Fruit fly (Drosophila melanogaster): ENCODE measurements around the gene CG15167.

The CG15167 gene

dm6 chr2L:18753242-18753641 is 13.1 kb downstream of the CG15167 start:
- TF ChIP-seq vri (GFP tag; optimal IDR thresholded peaks at IDR 0.05) (no peak), topi (GFP tag; optimal IDR thresholded peaks at IDR 0.05) (no peak), esn (GFP tag; optimal IDR thresholded peaks at IDR 0.05) (no peak), CG6163 (GFP tag; IDR thresholded peaks at IDR 0.05) (no peak), CG10631 (GFP tag; optimal IDR thresholded peaks at IDR 0.05) (no peak), Eip75B (GFP tag; optimal IDR thresholded peaks at IDR 0.05) (no peak), Smox (GFP tag; optimal IDR thresholded peaks at IDR 0.05) (no peak), cyc (GFP tag; optimal IDR thresholded peaks at IDR 0.05) (no peak), CG11762 (GFP tag; optimal IDR thresholded peaks at IDR 0.05; ENCODE audit: insufficient read depth) (no peak), CG6276 (GFP tag; optimal IDR thresholded peaks at IDR 0.05) (no peak), acj6 (GFP tag; optimal IDR thresholded peaks at IDR 0.05) (no peak), CG7368 (GFP tag; optimal IDR thresholded peaks at IDR 0.05) (no peak), CG31627 (GFP tag; optimal IDR thresholded peaks at IDR 0.05) (no peak)

- peak; percentile 25 for TF ChIP-seq CG32006 (GFP tag; optimal IDR thresholded peaks at IDR 0.05)
- peak; percentile 67 for TF ChIP-seq CG15336 (GFP tag; IDR thresholded peaks at IDR 0.05)
- no peak for TF ChIP-seq CG11294 (GFP tag; IDR thresholded peaks at IDR 0.05)
- TF ChIP-seq CG8119 (GFP tag; IDR thresholded peaks at IDR 0.05), result peak; percentile 63; the same call in 2 of the 3 replicates
- peak; percentile 57; the same call in 2 of the 3 replicates for TF ChIP-seq eg (GFP tag; IDR thresholded peaks at IDR 0.05)
- TF ChIP-seq Hr4 (GFP tag; optimal IDR thresholded peaks at IDR 0.05), result peak; percentile 29
- TF ChIP-seq CG6276 (GFP tag; optimal IDR thresholded peaks at IDR 0.05), result peak; percentile 12
- TF ChIP-seq CG6163 (GFP tag; IDR thresholded peaks at IDR 0.05), result no peak
- peak; percentile 53 for TF ChIP-seq Eip78C (GFP tag)
Observed at dm6 chr2L:18765760-18766159, 25.6 kb downstream of the CG15167 start.

- TF ChIP-seq CG6276 (GFP tag; optimal IDR thresholded peaks at IDR 0.05) (peak; percentile 26), eg (GFP tag; IDR thresholded peaks at IDR 0.05) (peak; percentile 58; the same call in 1 of the 3 replicates), dac (GFP tag; optimal IDR thresholded peaks at IDR 0.05) (no peak), OdsH (GFP tag; optimal IDR thresholded peaks at IDR 0.05) (peak; percentile 17), CG8632 (GFP tag; optimal IDR thresholded peaks at IDR 0.05) (no peak), CG32006 (GFP tag; optimal IDR thresholded peaks at IDR 0.05) (peak; percentile 61), CG10631 (GFP tag; optimal IDR thresholded peaks at IDR 0.05) (peak; percentile 27), Ets96B (tag; optimal IDR thresholded peaks at IDR 0.05) (peak; percentile 47), CG8119 (GFP tag; IDR thresholded peaks at IDR 0.05) (peak; percentile 64), CG3919 (GFP tag; optimal IDR thresholded peaks at IDR 0.05) (peak; percentile 27), fd85E (GFP tag; optimal IDR thresholded peaks at IDR 0.05) (no peak), CG6808 (GFP tag; optimal IDR thresholded peaks at IDR 0.05) (no peak), CG6163 (GFP tag; IDR thresholded peaks at IDR 0.05) (peak; percentile 41; the same call in 1 of the 3 replicates), CG4318 (GFP tag; optimal IDR thresholded peaks at IDR 0.05) (peak; percentile 25), CG31627 (GFP tag; optimal IDR thresholded peaks at IDR 0.05) (no peak), CG11294 (GFP tag; IDR thresholded peaks at IDR 0.05) (no peak), CG1621 (tag; optimal IDR thresholded peaks at IDR 0.05) (no peak), Eip78C (GFP tag) (peak; percentile 78), achi (GFP tag; optimal IDR thresholded peaks at IDR 0.05) (peak; percentile 43), CG34406 (GFP tag; optimal IDR thresholded peaks at IDR 0.05) (no peak), Eip75B (GFP tag; optimal IDR thresholded peaks at IDR 0.05) (peak; percentile 7), CG9139 (GFP tag; optimal IDR thresholded peaks at IDR 0.05) (peak; percentile 14), Sox102F (GFP tag; optimal IDR thresholded peaks at IDR 0.05) (no peak), Hr4 (GFP tag; optimal IDR thresholded peaks at IDR 0.05) (peak; percentile 57), CG15336 (GFP tag; IDR thresholded peaks at IDR 0.05) (peak; percentile 75), CG3032 (tag; optimal IDR thresholded peaks at IDR 0.05) (peak; percentile 35), dsx (GFP tag; optimal IDR thresholded peaks at IDR 0.05; ENCODE audit: poor library complexity, severe bottlenecking) (peak; percentile 40)
Observed at dm6 chr2L:18767137-18767536, 27.0 kb downstream of the CG15167 start.

dm6 chr2L:18767815-18768214 is 27.7 kb downstream of the CG15167 start:
- TF ChIP-seq achi (GFP tag; optimal IDR thresholded peaks at IDR 0.05), result no peak
- no peak for TF ChIP-seq OdsH (GFP tag; optimal IDR thresholded peaks at IDR 0.05)
- TF ChIP-seq CG7368 (GFP tag; optimal IDR thresholded peaks at IDR 0.05), result no peak
- no peak for TF ChIP-seq CG10669 (GFP tag; optimal IDR thresholded peaks at IDR 0.05)
- TF ChIP-seq Sox15 (GFP tag; optimal IDR thresholded peaks at IDR 0.05), result no peak
- no peak for TF ChIP-seq pdm3 (GFP tag; optimal IDR thresholded peaks at IDR 0.05)
- no peak for TF ChIP-seq CG6276 (GFP tag; optimal IDR thresholded peaks at IDR 0.05)
- TF ChIP-seq CG11902 (GFP tag; optimal IDR thresholded peaks at IDR 0.05), result no peak
- no peak for TF ChIP-seq CG1621 (tag; optimal IDR thresholded peaks at IDR 0.05)
- no peak for TF ChIP-seq CG16779 (tag; optimal IDR thresholded peaks at IDR 0.05)
- no peak for TF ChIP-seq CG31627 (GFP tag; optimal IDR thresholded peaks at IDR 0.05)
- TF ChIP-seq Eip78C (GFP tag), result no peak
- TF ChIP-seq Eip75B (GFP tag; optimal IDR thresholded peaks at IDR 0.05), result no peak
- no peak for TF ChIP-seq CG15336 (GFP tag; IDR thresholded peaks at IDR 0.05)
- TF ChIP-seq CG6808 (GFP tag; optimal IDR thresholded peaks at IDR 0.05), result no peak
- TF ChIP-seq Blimp-1 (GFP tag; optimal IDR thresholded peaks at IDR 0.05), result no peak
- no peak for TF ChIP-seq CG8319 (GFP tag; optimal IDR thresholded peaks at IDR 0.05)
- no peak for TF ChIP-seq net (GFP tag; optimal IDR thresholded peaks at IDR 0.05)
